Worm (Caenorhabditis elegans) whole organism, L1 larva: ENCODE data around the gene F26G1.5.

Experiments
- F16B12.6 ChIP-seq: fragments of 150-350 bp; optimal IDR thresholded peaks from 2 replicates; lab custom pipeline; 2014; ENCODE audit warnings: missing biosample characterization, missing genetic modification characterization
- alr-1 ChIP-seq: fragments of 200-800 bp; sonication (Bioruptor generic); optimal IDR thresholded peaks from 2 replicates; lab custom pipeline; 2018; ENCODE audit warnings: borderline replicate concordance, mild to moderate bottlenecking, missing genetic modification characterization, missing compliant biosample characterization
- blmp-1 ChIP-seq: fragments of 150-350 bp; optimal IDR thresholded peaks from 2 replicates; lab custom pipeline; 2014; ENCODE audit warnings: missing biosample characterization, missing genetic modification characterization
- ceh-82 ChIP-seq, 3 experiments: fragments of 150-350 bp in 1 of 3; sonication (generic microtip) in 2 of 3; optimal IDR thresholded peaks; 2 replicates each; lab custom pipeline; 2014 to 2017; ENCODE audit warnings: missing biosample characterization in 3 of 3, missing genetic modification characterization in 3 of 3
- ceh-90 ChIP-seq: sonication (generic microtip); optimal IDR thresholded peaks from 2 replicates; lab custom pipeline; 2016; ENCODE audit warnings: missing genetic modification characterization, missing compliant biosample characterization
- dsc-1 ChIP-seq: sonication (generic microtip); optimal IDR thresholded peaks from 2 replicates; lab custom pipeline; 2016; ENCODE audit warnings: mild to moderate bottlenecking, missing genetic modification characterization, missing compliant biosample characterization
- egl-27 ChIP-seq, 2 experiments: fragments of 150-350 bp in 1 of 2; sonication (generic microtip); optimal IDR thresholded peaks; 3 replicates each; lab custom pipeline; 2017 to 2018; ENCODE audit warnings: missing biosample characterization in 2 of 2, missing genetic modification characterization in 2 of 2, missing genetic modification reagents in 2 of 2
- elt-2 ChIP-seq: sonication (generic microtip); optimal IDR thresholded peaks from 2 replicates; lab custom pipeline; 2016; ENCODE audit warnings: missing genetic modification characterization, mild to moderate bottlenecking, inconsistent platforms, missing compliant biosample characterization, missing genetic modification reagents
- elt-3 ChIP-seq, 6 experiments: fragments of 150-350 bp in 1 of 6; sonication (generic microtip); optimal IDR thresholded peaks; 2 replicates each; lab custom pipeline; 2017 to 2018; ENCODE audit warnings: missing biosample characterization in 6 of 6, missing genetic modification characterization in 6 of 6, inconsistent platforms in 1 of 6
- ets-5 ChIP-seq: fragments of 200-800 bp; sonication (Bioruptor generic); IDR thresholded peaks from 2 replicates; pipeline ENCODE4 v1.3.6; 2022; ENCODE audit warnings: missing genetic modification characterization, missing compliant biosample characterization
- fkh-10 ChIP-seq: sonication (generic microtip); optimal IDR thresholded peaks from 2 replicates; lab custom pipeline; 2017; ENCODE audit warnings: missing biosample characterization, missing genetic modification reagents, missing genetic modification characterization
- fkh-4 ChIP-seq: sonication (generic microtip); optimal IDR thresholded peaks from 2 replicates; lab custom pipeline; 2016; ENCODE audit warnings: missing compliant biosample characterization, missing genetic modification characterization, borderline replicate concordance
- grh-1 ChIP-seq: fragments of 200-800 bp; sonication (Bioruptor generic); IDR thresholded peaks from 2 replicates; pipeline ENCODE4 v1.3.6; 2022; ENCODE audit warnings: missing genetic modification reagents, missing genetic modification characterization, missing compliant biosample characterization
- hlh-4 ChIP-seq: sonication (generic microtip); optimal IDR thresholded peaks from 2 replicates; lab custom pipeline; 2016; ENCODE audit warnings: mild to moderate bottlenecking, missing genetic modification characterization, missing compliant biosample characterization
- isw-1 ChIP-seq: fragments of 200-800 bp; sonication (Bioruptor generic); IDR thresholded peaks from 2 replicates; pipeline ENCODE4 v1.3.6; 2022; ENCODE audit warnings: missing genetic modification characterization, missing compliant biosample characterization
- lin-13 ChIP-seq: fragments of 150-350 bp; optimal IDR thresholded peaks from 2 replicates; lab custom pipeline; 2014; ENCODE audit warnings: missing biosample characterization, missing genetic modification reagents, missing genetic modification characterization
- lin-14 ChIP-seq: fragments of 200-800 bp; sonication (Bioruptor generic); optimal IDR thresholded peaks from 2 replicates; lab custom pipeline; 2018; ENCODE audit warnings: mild to moderate bottlenecking, missing genetic modification characterization, moderate library complexity, missing compliant biosample characterization
- mab-9 ChIP-seq: fragments of 200-800 bp; sonication (Bioruptor generic); IDR thresholded peaks from 2 replicates; pipeline ENCODE4 v1.3.6; 2022; ENCODE audit warnings: missing genetic modification reagents, missing genetic modification characterization, missing compliant biosample characterization
- mef-2 ChIP-seq: fragments of 150-350 bp; optimal IDR thresholded peaks from 2 replicates; lab custom pipeline; 2014; ENCODE audit warnings: missing biosample characterization, missing genetic modification characterization
- mep-1 ChIP-seq: fragments of 150-350 bp; optimal IDR thresholded peaks from 2 replicates; lab custom pipeline; 2014; ENCODE audit warnings: missing biosample characterization, missing genetic modification characterization
- nhr-20 ChIP-seq: sonication (generic microtip); optimal IDR thresholded peaks from 2 replicates; lab custom pipeline; 2016; ENCODE audit warnings: mild to moderate bottlenecking, missing genetic modification characterization, missing compliant biosample characterization
- nhr-28 ChIP-seq: fragments of 150-350 bp; optimal IDR thresholded peaks from 2 replicates; lab custom pipeline; 2014; ENCODE audit warnings: missing biosample characterization, missing genetic modification characterization
- nhr-76 ChIP-seq: sonication (generic microtip); optimal IDR thresholded peaks from 2 replicates; lab custom pipeline; 2017; ENCODE audit warnings: missing biosample characterization, missing genetic modification characterization
- nhr-84 ChIP-seq: sonication (generic microtip); optimal IDR thresholded peaks from 2 replicates; lab custom pipeline; 2017; ENCODE audit warnings: missing biosample characterization, missing genetic modification characterization
- nhr-85 ChIP-seq: sonication (generic microtip); peaks from one replicate; lab custom pipeline; 2016; ENCODE audit warnings: missing genetic modification characterization, inconsistent platforms, missing compliant biosample characterization
- pag-3 ChIP-seq: sonication (generic microtip); optimal IDR thresholded peaks from 2 replicates; lab custom pipeline; 2017; ENCODE audit warnings: missing genetic modification characterization, mild to moderate bottlenecking, missing compliant biosample characterization, antibody characterized with exemption, borderline replicate concordance; ENCODE audit not compliant: insufficient read depth
- snpc-4 ChIP-seq: fragments of 150-350 bp; optimal IDR thresholded peaks from 2 replicates; lab custom pipeline; 2014; ENCODE audit warnings: missing biosample characterization, missing genetic modification characterization
- snu-23 ChIP-seq: sonication (generic microtip); optimal IDR thresholded peaks from 2 replicates; lab custom pipeline; 2016; ENCODE audit warnings: missing genetic modification characterization, missing compliant biosample characterization
- sup-37 ChIP-seq: fragments of 200-800 bp; sonication (Bioruptor generic); optimal IDR thresholded peaks from 2 replicates; lab custom pipeline; 2018; ENCODE audit warnings: mild to moderate bottlenecking, missing genetic modification characterization, missing compliant biosample characterization
- tlp-1 ChIP-seq: fragments of 150-350 bp; optimal IDR thresholded peaks from 2 replicates; lab custom pipeline; 2014; ENCODE audit warnings: missing biosample characterization, missing genetic modification characterization
- unc-130 ChIP-seq: fragments of 150-350 bp; optimal IDR thresholded peaks from 2 replicates; lab custom pipeline; 2017; ENCODE audit warnings: missing biosample characterization, missing genetic modification characterization, inconsistent platforms
- unc-62 ChIP-seq: fragments of 150-350 bp; optimal IDR thresholded peaks from 2 replicates; lab custom pipeline; 2014; ENCODE audit warnings: missing biosample characterization, missing genetic modification reagents, missing genetic modification characterization
- xbp-1 ChIP-seq: sonication (generic microtip); optimal IDR thresholded peaks from 2 replicates; lab custom pipeline; 2016; ENCODE audit warnings: missing genetic modification characterization, missing compliant biosample characterization
- zag-1 ChIP-seq: fragments of 150-350 bp; optimal IDR thresholded peaks from 2 replicates; lab custom pipeline; 2014; ENCODE audit warnings: missing biosample characterization, missing genetic modification characterization
- ztf-11 ChIP-seq, 2 experiments: sonication (generic microtip); optimal IDR thresholded peaks; 2 replicates each; lab custom pipeline; 2016 to 2017; ENCODE audit warnings: missing genetic modification characterization in 2 of 2, missing biosample characterization in 1 of 2, missing compliant biosample characterization in 1 of 2

F26G1.5 gene

DNA sequence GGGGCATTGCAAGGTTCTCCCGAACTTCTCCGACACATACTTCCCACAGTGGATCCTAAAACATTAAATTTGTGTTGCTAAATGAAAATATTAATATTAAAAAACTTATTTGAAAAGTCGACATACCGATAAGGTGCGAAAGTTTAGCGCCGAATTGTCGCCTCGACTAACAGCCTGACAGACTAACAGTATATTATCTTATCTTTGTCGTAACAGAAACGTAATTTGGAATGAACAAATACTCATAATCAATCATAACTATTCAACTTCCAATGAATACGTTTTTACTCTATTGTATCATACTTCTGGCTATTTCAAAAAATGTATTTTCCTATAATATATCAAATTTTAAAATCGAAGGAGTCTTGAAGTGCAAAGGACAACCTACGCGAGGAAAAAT, 5.8 kb upstream of the F26G1.5 start, which contains the start of gene F26G1.11 (continued):
- no peak for TF ChIP-seq pag-3 (tag; lab: Kevin White, UChicago)

DNA sequence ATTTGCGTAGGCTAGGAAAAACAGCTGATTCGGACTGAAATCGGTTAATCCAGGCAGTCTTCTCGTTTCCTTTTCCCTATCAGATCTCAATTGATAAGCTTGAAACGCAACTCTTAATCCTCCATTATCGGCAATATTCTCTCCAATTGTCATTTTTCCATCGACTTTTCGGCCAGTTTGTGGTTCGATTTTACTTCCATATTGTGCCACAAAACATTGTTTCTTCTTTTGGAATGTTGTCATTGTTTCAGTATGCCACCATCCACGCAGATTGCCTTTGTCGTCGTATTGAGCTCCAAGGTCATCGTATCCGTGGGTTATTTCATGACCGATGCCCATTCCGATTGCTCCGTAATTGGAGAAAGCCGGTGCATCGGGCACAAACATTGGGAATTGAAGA, 4.6 kb upstream of the F26G1.5 start:
- TF ChIP-seq alr-1 (tag; lab: Kevin White, UChicago) = no peak
- TF ChIP-seq isw-1 (GFP tag; lab: Robert Waterston, UW) = no peak
- TF ChIP-seq elt-2 (tag; lab: Kevin White, UChicago) = no peak
- no peak for TF ChIP-seq nhr-84
- TF ChIP-seq ets-5 (GFP tag; lab: Robert Waterston, UW) = no peak
- TF ChIP-seq sup-37 (GFP tag; lab: Kevin White, UChicago) = no peak
- TF ChIP-seq F16B12.6 (tag; lab: Kevin White, UChicago) = no peak
- no peak for TF ChIP-seq unc-130 (tag; lab: Kevin White, UChicago)
- TF ChIP-seq dsc-1 (tag; lab: Kevin White, UChicago) = no peak
- TF ChIP-seq fkh-4 (tag; lab: Kevin White, UChicago) = no peak
- no peak for TF ChIP-seq hlh-4 (tag; lab: Kevin White, UChicago)
- no peak for TF ChIP-seq tlp-1 (tag; lab: Kevin White, UChicago)
- TF ChIP-seq ceh-82 (tag; optimal IDR thresholded peaks at IDR 0.05; lab: Kevin White, UChicago) = no peak
- no peak for TF ChIP-seq xbp-1 (tag; lab: Kevin White, UChicago)
- no peak for TF ChIP-seq unc-62 (GFP tag; lab: Kevin White, UChicago)

DNA sequence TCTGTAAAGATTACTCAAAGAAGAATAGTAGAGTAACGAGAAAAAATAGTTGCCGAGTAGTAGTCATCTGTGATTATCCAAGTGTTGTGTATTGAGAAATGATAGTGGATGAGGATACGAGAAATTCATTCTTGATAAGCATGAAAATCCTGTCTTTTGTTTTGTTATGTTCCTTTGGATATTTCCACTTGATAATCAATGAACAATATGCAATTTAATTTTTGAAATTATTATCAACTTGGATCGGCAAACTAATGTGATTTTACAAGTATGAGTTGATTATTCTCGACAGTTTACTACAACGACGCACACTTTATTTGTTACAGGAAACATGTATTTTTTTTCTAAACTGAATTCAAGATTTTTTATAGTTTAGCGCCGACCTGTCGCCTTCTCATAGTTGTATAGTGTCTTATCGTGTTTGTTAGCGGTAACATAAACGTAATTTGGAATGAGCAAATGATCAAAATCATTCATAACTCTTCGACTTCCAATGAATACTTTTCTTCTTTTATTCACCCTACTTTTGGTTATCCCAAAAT, 2.8 kb upstream of the F26G1.5 start, which contains the start of the genes F26G1.9 and F26G1.10:
Gene F26G1.9 (minus strand): TSS at position 101 of the 542 bp plus-strand sequence.
Gene F26G1.10 (plus strand): TSS at position 492 of the 542 bp plus-strand sequence.
- TF ChIP-seq lin-13 (GFP tag; lab: Kevin White, UChicago) = no peak
- TF ChIP-seq fkh-10 = no peak
- TF ChIP-seq mef-2 (tag; lab: Kevin White, UChicago) = no peak
- no peak for TF ChIP-seq mep-1 (tag; lab: Kevin White, UChicago)
- no peak for TF ChIP-seq ceh-90 (tag; lab: Kevin White, UChicago)
- no peak for TF ChIP-seq nhr-76
- no peak for TF ChIP-seq snu-23 (GFP tag; lab: Kevin White, UChicago)
- no peak for TF ChIP-seq egl-27 (tag; optimal IDR thresholded peaks at IDR 0.05; lab: Kevin White, UChicago)
- TF ChIP-seq unc-130 (tag; lab: Kevin White, UChicago) = no peak
- TF ChIP-seq ceh-82 (tag; optimal IDR thresholded peaks at IDR 0.05; lab: Kevin White, UChicago) = no peak
- no peak for TF ChIP-seq ztf-11 (tag; optimal IDR thresholded peaks at IDR 0.05; lab: Kevin White, UChicago)
- TF ChIP-seq mab-9 (GFP tag; lab: Robert Waterston, UW) = no peak
- no peak for TF ChIP-seq snpc-4 (tag; lab: Kevin White, UChicago)
- no peak for TF ChIP-seq nhr-28 (tag; lab: Kevin White, UChicago)

DNA sequence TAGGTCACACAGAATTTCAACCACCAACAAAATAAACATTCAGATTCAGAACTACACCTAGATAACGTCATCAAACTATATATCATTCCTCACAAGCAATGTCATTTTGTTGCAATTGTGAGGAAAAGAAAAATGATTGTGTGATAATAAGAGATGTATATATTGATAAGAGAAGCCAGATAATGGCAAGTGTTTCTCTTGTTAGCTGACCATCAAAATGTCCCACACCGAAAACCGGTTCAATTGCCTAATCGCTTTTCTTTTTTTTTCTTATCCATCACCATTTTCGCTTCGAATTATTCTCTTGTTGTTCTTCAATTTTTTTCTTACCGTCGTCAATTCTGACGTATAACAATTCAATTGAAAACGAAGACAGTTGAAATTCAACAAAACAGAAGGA, 1.3 kb upstream of the F26G1.5 start:
- TF ChIP-seq nhr-85 = peak; percentile 88
- no peak for TF ChIP-seq ceh-90 (tag; lab: Kevin White, UChicago)
- peak; percentile 86 for TF ChIP-seq blmp-1
- peak in 4 of 6 experiments; percentile 32 to 92 (median 80) for TF ChIP-seq elt-3 (tag; optimal IDR thresholded peaks at IDR 0.05; lab: Kevin White, UChicago)
- TF ChIP-seq lin-14 (GFP tag; lab: Kevin White, UChicago) = peak; percentile 62
- TF ChIP-seq nhr-20 (tag; lab: Kevin White, UChicago) = peak; percentile 17
- peak; percentile 53 for TF ChIP-seq grh-1 (GFP tag; lab: Robert Waterston, UW)
- TF ChIP-seq zag-1 (tag; lab: Kevin White, UChicago) = no peak
